Fruit fly (Drosophila melanogaster): Measurements from ENCODE around the gene CG7091.

Gene CG7091

DNA sequence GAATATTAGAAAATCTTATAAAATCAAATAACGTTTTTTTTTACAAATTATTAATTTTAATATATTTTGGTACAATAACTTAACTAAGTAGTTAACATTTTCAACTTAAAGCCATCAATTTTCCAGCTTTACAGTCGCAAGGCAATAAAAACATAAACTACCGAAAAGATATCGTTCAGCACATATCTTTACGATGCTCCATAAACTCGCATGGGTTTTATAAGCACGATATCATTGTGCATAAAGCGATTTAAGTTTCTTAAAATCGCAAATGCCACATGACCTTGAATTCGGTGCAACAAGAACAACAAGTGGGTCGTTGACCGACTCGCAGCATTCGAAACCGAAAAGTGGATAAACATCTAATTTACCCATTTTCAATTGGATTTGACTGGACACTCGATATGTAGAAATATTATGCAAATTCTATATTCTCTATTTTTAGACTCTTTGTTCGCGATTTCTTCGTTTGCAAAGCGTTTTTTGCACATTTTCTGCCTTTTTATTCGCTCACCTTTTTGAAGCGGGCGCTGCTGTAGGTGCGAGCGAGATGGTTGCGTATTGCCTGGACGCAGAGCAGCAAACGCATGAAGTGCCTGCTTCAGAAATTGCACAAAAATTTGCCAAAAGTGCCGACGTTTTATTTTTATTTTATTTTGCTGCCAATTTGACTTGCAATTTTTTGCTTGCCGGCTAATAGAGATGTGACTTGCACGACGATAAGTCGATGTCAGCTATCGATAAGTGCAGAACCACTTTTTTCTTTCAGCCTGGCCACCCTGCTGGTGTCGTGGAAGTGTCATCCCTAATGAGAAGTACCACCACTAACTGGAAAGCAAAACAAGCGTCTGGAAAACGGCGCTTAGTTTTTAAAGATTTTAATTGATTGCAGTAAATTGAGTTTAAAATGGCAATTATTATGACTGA, 16.6 kb upstream of the CG7091 start, which contains the start of gene Spc25 (continued):
- no peak for TF ChIP-seq grn (GFP tag; optimal IDR thresholded peaks at IDR 0.05)
- TF ChIP-seq CG1602 (GFP tag; optimal IDR thresholded peaks at IDR 0.05): peak; percentile 12
- peak; percentile 27; the same call in 1 of the 3 replicates for TF ChIP-seq ci (GFP tag; IDR thresholded peaks at IDR 0.05)
- peak; percentile 60 for TF ChIP-seq tx (GFP tag; optimal IDR thresholded peaks at IDR 0.05)
- TF ChIP-seq chif (GFP tag; optimal IDR thresholded peaks at IDR 0.05): peak in 1 of 2 experiments; percentile 56
- 0 out of 2 replicates have a peak, but pooled peaks have one; percentile 31 for TF ChIP-seq stc (GFP tag; IDR thresholded peaks at IDR 0.05)
- peak; percentile 72 for TF ChIP-seq CG1603 (tag; optimal IDR thresholded peaks at IDR 0.05)
- peak; percentile 9 for TF ChIP-seq CG3281 (GFP tag; optimal IDR thresholded peaks at IDR 0.05)
- TF ChIP-seq CG17612 (GFP tag; IDR thresholded peaks at IDR 0.05): peak; percentile 25; the same call in 1 of the 2 replicates
- TF ChIP-seq Fer1 (GFP tag; optimal IDR thresholded peaks at IDR 0.05): no peak
- no peak for TF ChIP-seq Awh (GFP tag; IDR thresholded peaks at IDR 0.05)
- TF ChIP-seq CG10959 (GFP tag; IDR thresholded peaks at IDR 0.05): no peak
- TF ChIP-seq ERR (GFP tag; optimal IDR thresholded peaks at IDR 0.05): peak; percentile 79
- TF ChIP-seq unpg (GFP tag; optimal IDR thresholded peaks at IDR 0.05): peak; percentile 60
- peak; percentile 88 for TF ChIP-seq rib (GFP tag; IDR thresholded peaks at IDR 0.05)
- no peak for TF ChIP-seq Max (GFP tag; optimal IDR thresholded peaks at IDR 0.05)
- no peak for TF ChIP-seq CG18476 (GFP tag; optimal IDR thresholded peaks at IDR 0.05)
- TF ChIP-seq Hsf (GFP tag; optimal IDR thresholded peaks at IDR 0.05): peak; percentile 64
- peak; percentile 66 for TF ChIP-seq pum (GFP tag; optimal IDR thresholded peaks at IDR 0.05)
- peak; percentile 43 for TF ChIP-seq ssp (GFP tag; IDR thresholded peaks at IDR 0.05)
- TF ChIP-seq Ptx1 (GFP tag; IDR thresholded peaks at IDR 0.05): 0 out of 2 replicates have a peak, but pooled peaks have one; percentile 39
- peak; percentile 46 for TF ChIP-seq Atf-2 (GFP tag; optimal IDR thresholded peaks at IDR 0.05)
- no peak for TF ChIP-seq Ravus (GFP tag; IDR thresholded peaks at IDR 0.05)
- no peak for TF ChIP-seq CG1529 (GFP tag; optimal IDR thresholded peaks at IDR 0.05)
- TF ChIP-seq CG13775 (GFP tag; optimal IDR thresholded peaks at IDR 0.05): peak; percentile 38
- no peak for TF ChIP-seq ash1 (GFP tag; optimal IDR thresholded peaks at IDR 0.05)
- TF ChIP-seq CG10321 (GFP tag; IDR thresholded peaks at IDR 0.05): no peak
- no peak for TF ChIP-seq run (tag; optimal IDR thresholded peaks at IDR 0.05)
- peak; percentile 64 for TF ChIP-seq tin (GFP tag; optimal IDR thresholded peaks at IDR 0.05)
- peak; percentile 36 for TF ChIP-seq luna (GFP tag; optimal IDR thresholded peaks at IDR 0.05)
- TF ChIP-seq dati (GFP tag; IDR thresholded peaks at IDR 0.05): no peak
- TF ChIP-seq maf-S (GFP tag; optimal IDR thresholded peaks at IDR 0.05): peak; percentile 57
- no peak for TF ChIP-seq Ssrp (tag; optimal IDR thresholded peaks at IDR 0.05)
- no peak for TF ChIP-seq TFAM (GFP tag; optimal IDR thresholded peaks at IDR 0.05)
- TF ChIP-seq CG9727 (GFP tag; optimal IDR thresholded peaks at IDR 0.05): no peak
- peak; percentile 59 for TF ChIP-seq CG8944 (GFP tag; optimal IDR thresholded peaks at IDR 0.05)
- peak; percentile 50 for TF ChIP-seq slp2 (GFP tag; optimal IDR thresholded peaks at IDR 0.05)
- no peak for TF ChIP-seq kah (GFP tag; optimal IDR thresholded peaks at IDR 0.05)
- TF ChIP-seq Ets65A (GFP tag): peak; percentile 95
- TF ChIP-seq CG42726 (GFP tag; IDR thresholded peaks at IDR 0.05; ENCODE audit: partially characterized antibody): peak; percentile 96
- TF ChIP-seq nom (GFP tag; optimal IDR thresholded peaks at IDR 0.05): no peak
- TF ChIP-seq nerfin-1 (tag; optimal IDR thresholded peaks at IDR 0.05): no peak
- TF ChIP-seq Hr3 (GFP tag; optimal IDR thresholded peaks at IDR 0.05): peak; percentile 14
- TF ChIP-seq CG11723 (GFP tag; optimal IDR thresholded peaks at IDR 0.05): no peak
- peak; percentile 23 for TF ChIP-seq CG8089 (GFP tag; optimal IDR thresholded peaks at IDR 0.05)
- peak; percentile 38 for TF ChIP-seq sqz (GFP tag; optimal IDR thresholded peaks at IDR 0.05)
- TF ChIP-seq Vsx1 (GFP tag; optimal IDR thresholded peaks at IDR 0.05): no peak
- peak; percentile 40 for TF ChIP-seq emc (GFP tag; optimal IDR thresholded peaks at IDR 0.05)
- TF ChIP-seq wdn (GFP tag; IDR thresholded peaks at IDR 0.05): no peak
- TF ChIP-seq mirr (GFP tag; optimal IDR thresholded peaks at IDR 0.05): no peak
